Worm (Caenorhabditis elegans) whole organism, L1 larva: Measurements from ENCODE around the gene T04B2.7.
"Not testable (repeated sequence)": the region's sequence is repeated elsewhere in the genome, so short reads cannot be mapped to it uniquely, and the experiment has no call there.

ENCODE experiments used
- C04F5.9 ChIP-seq: sonication (generic microtip); optimal IDR thresholded peaks from 2 replicates; lab custom pipeline; 2016; ENCODE audit warnings: missing genetic modification characterization, missing compliant biosample characterization
- C34B4.2 ChIP-seq: sonication (generic microtip); optimal IDR thresholded peaks from 2 replicates; lab custom pipeline; 2017; ENCODE audit warnings: mild to moderate bottlenecking, missing genetic modification characterization, missing compliant biosample characterization
- F16B12.6 ChIP-seq: fragments of 150-350 bp; optimal IDR thresholded peaks from 2 replicates; lab custom pipeline; 2014; ENCODE audit warnings: missing biosample characterization, missing genetic modification characterization
- ama-1 ChIP-seq: fragments of 150-350 bp; optimal IDR thresholded peaks from 2 replicates; lab custom pipeline; 2014
- ceh-63 ChIP-seq: fragments of 200-800 bp; sonication (Bioruptor generic); optimal IDR thresholded peaks from 2 replicates; lab custom pipeline; 2018; ENCODE audit warnings: mild to moderate bottlenecking, missing genetic modification characterization, missing compliant biosample characterization
- ceh-82 ChIP-seq, 3 experiments: fragments of 150-350 bp in 1 of 3; sonication (generic microtip) in 2 of 3; optimal IDR thresholded peaks; 2 replicates each; lab custom pipeline; 2014 to 2017; ENCODE audit warnings: missing biosample characterization in 3 of 3, missing genetic modification characterization in 3 of 3
- ces-1 ChIP-seq: fragments of 150-350 bp; optimal IDR thresholded peaks from 2 replicates; lab custom pipeline; 2014; ENCODE audit warnings: missing biosample characterization, missing genetic modification reagents, missing genetic modification characterization
- dpl-1 ChIP-seq, 3 experiments: fragments of 150-350 bp in 2 of 3; sonication (generic microtip) in 1 of 3; optimal IDR thresholded peaks; 2 replicates each; lab custom pipeline; 2014 to 2017; ENCODE audit warnings: missing biosample characterization in 3 of 3, missing genetic modification characterization in 3 of 3, missing genetic modification reagents in 3 of 3
- dsc-1 ChIP-seq: sonication (generic microtip); optimal IDR thresholded peaks from 2 replicates; lab custom pipeline; 2016; ENCODE audit warnings: mild to moderate bottlenecking, missing genetic modification characterization, missing compliant biosample characterization
- efl-3 ChIP-seq: fragments of 200-800 bp; sonication (Bioruptor generic); optimal IDR thresholded peaks from 2 replicates; lab custom pipeline; 2018; ENCODE audit warnings: mild to moderate bottlenecking, missing genetic modification characterization, missing compliant biosample characterization
- egl-13 ChIP-seq: sonication (generic microtip); optimal IDR thresholded peaks from 2 replicates; lab custom pipeline; 2016; ENCODE audit warnings: missing genotype, missing genetic modification reagents, missing genetic modification characterization, missing compliant biosample characterization
- egl-27 ChIP-seq, 2 experiments: fragments of 150-350 bp in 1 of 2; sonication (generic microtip); optimal IDR thresholded peaks; 3 replicates each; lab custom pipeline; 2017 to 2018; ENCODE audit warnings: missing biosample characterization in 2 of 2, missing genetic modification characterization in 2 of 2, missing genetic modification reagents in 2 of 2
- elt-2 ChIP-seq: sonication (generic microtip); optimal IDR thresholded peaks from 2 replicates; lab custom pipeline; 2016; ENCODE audit warnings: missing genetic modification characterization, mild to moderate bottlenecking, inconsistent platforms, missing compliant biosample characterization, missing genetic modification reagents
- elt-3 ChIP-seq, 6 experiments: fragments of 150-350 bp in 1 of 6; sonication (generic microtip); optimal IDR thresholded peaks; 2 replicates each; lab custom pipeline; 2017 to 2018; ENCODE audit warnings: missing biosample characterization in 6 of 6, missing genetic modification characterization in 6 of 6, inconsistent platforms in 1 of 6
- ets-5 ChIP-seq: fragments of 200-800 bp; sonication (Bioruptor generic); IDR thresholded peaks from 2 replicates; pipeline ENCODE4 v1.3.6; 2022; ENCODE audit warnings: missing genetic modification characterization, missing compliant biosample characterization
- fkh-10 ChIP-seq: sonication (generic microtip); optimal IDR thresholded peaks from 2 replicates; lab custom pipeline; 2017; ENCODE audit warnings: missing biosample characterization, missing genetic modification reagents, missing genetic modification characterization
- fkh-8 ChIP-seq: sonication (generic microtip); optimal IDR thresholded peaks from 2 replicates; lab custom pipeline; 2016; ENCODE audit warnings: mild to moderate bottlenecking, missing genetic modification characterization, missing compliant biosample characterization
- hlh-4 ChIP-seq: sonication (generic microtip); optimal IDR thresholded peaks from 2 replicates; lab custom pipeline; 2016; ENCODE audit warnings: mild to moderate bottlenecking, missing genetic modification characterization, missing compliant biosample characterization
- irx-1 ChIP-seq: sonication (generic microtip); optimal IDR thresholded peaks from 2 replicates; lab custom pipeline; 2016; ENCODE audit warnings: missing genetic modification characterization, missing compliant biosample characterization
- jun-1 ChIP-seq: fragments of 150-350 bp; optimal IDR thresholded peaks from 2 replicates; lab custom pipeline; 2014; ENCODE audit warnings: missing biosample characterization, missing genetic modification reagents, missing genetic modification characterization
- lin-35 ChIP-seq, 2 experiments: fragments of 150-350 bp; optimal IDR thresholded peaks; 2 replicates each; lab custom pipeline; 2014; ENCODE audit warnings: missing biosample characterization in 2 of 2, missing genetic modification characterization in 2 of 2, missing genetic modification reagents in 2 of 2
- mdl-1 ChIP-seq, 2 experiments: fragments of 150-350 bp; optimal IDR thresholded peaks; 2 replicates each; lab custom pipeline; 2014 to 2017; ENCODE audit warnings: missing biosample characterization in 2 of 2, missing genetic modification characterization in 2 of 2, inconsistent platforms in 1 of 2
- mep-1 ChIP-seq: fragments of 150-350 bp; optimal IDR thresholded peaks from 2 replicates; lab custom pipeline; 2014; ENCODE audit warnings: missing biosample characterization, missing genetic modification characterization
- nhr-11 ChIP-seq: fragments of 150-350 bp; optimal IDR thresholded peaks from 2 replicates; lab custom pipeline; 2014; ENCODE audit warnings: missing biosample characterization, missing genetic modification characterization
- nhr-20 ChIP-seq: sonication (generic microtip); optimal IDR thresholded peaks from 2 replicates; lab custom pipeline; 2016; ENCODE audit warnings: mild to moderate bottlenecking, missing genetic modification characterization, missing compliant biosample characterization
- nhr-237 ChIP-seq: fragments of 150-350 bp; optimal IDR thresholded peaks from 2 replicates; lab custom pipeline; 2014; ENCODE audit warnings: missing biosample characterization, missing genetic modification characterization
- nhr-28 ChIP-seq: fragments of 150-350 bp; optimal IDR thresholded peaks from 2 replicates; lab custom pipeline; 2014; ENCODE audit warnings: missing biosample characterization, missing genetic modification characterization
- nhr-71 ChIP-seq: sonication (generic microtip); optimal IDR thresholded peaks from 2 replicates; lab custom pipeline; 2016; ENCODE audit warnings: mild to moderate bottlenecking, missing genetic modification characterization, moderate library complexity, missing compliant biosample characterization
- nhr-77 ChIP-seq: fragments of 150-350 bp; optimal IDR thresholded peaks from 2 replicates; lab custom pipeline; 2014; ENCODE audit warnings: missing biosample characterization, missing genetic modification characterization
- nhr-85 ChIP-seq: sonication (generic microtip); peaks from one replicate; lab custom pipeline; 2016; ENCODE audit warnings: missing genetic modification characterization, inconsistent platforms, missing compliant biosample characterization
- pag-3 ChIP-seq: sonication (generic microtip); optimal IDR thresholded peaks from 2 replicates; lab custom pipeline; 2017; ENCODE audit warnings: missing genetic modification characterization, mild to moderate bottlenecking, missing compliant biosample characterization, antibody characterized with exemption, borderline replicate concordance; ENCODE audit not compliant: insufficient read depth
- pax-3 ChIP-seq: fragments of 200-800 bp; sonication (Bioruptor generic); optimal IDR thresholded peaks from 2 replicates; lab custom pipeline; 2018; ENCODE audit warnings: mild to moderate bottlenecking, missing genetic modification characterization, moderate library complexity, missing compliant biosample characterization
- skn-1 ChIP-seq: fragments of 150-350 bp; optimal IDR thresholded peaks from 2 replicates; lab custom pipeline; 2014; ENCODE audit warnings: missing biosample characterization, missing genetic modification characterization
- sptf-1 ChIP-seq: fragments of 150-350 bp; optimal IDR thresholded peaks from 2 replicates; lab custom pipeline; 2014; ENCODE audit warnings: missing biosample characterization, missing genetic modification characterization
- tbx-2 ChIP-seq: sonication (generic microtip); optimal IDR thresholded peaks from 2 replicates; lab custom pipeline; 2016; ENCODE audit warnings: missing genetic modification characterization, missing compliant biosample characterization
- tlp-1 ChIP-seq: fragments of 150-350 bp; optimal IDR thresholded peaks from 2 replicates; lab custom pipeline; 2014; ENCODE audit warnings: missing biosample characterization, missing genetic modification characterization
- unc-130 ChIP-seq: fragments of 150-350 bp; optimal IDR thresholded peaks from 2 replicates; lab custom pipeline; 2017; ENCODE audit warnings: missing biosample characterization, missing genetic modification characterization, inconsistent platforms
- unc-62 ChIP-seq: fragments of 150-350 bp; optimal IDR thresholded peaks from 2 replicates; lab custom pipeline; 2014; ENCODE audit warnings: missing biosample characterization, missing genetic modification reagents, missing genetic modification characterization
- vab-15 ChIP-seq: sonication (generic microtip); optimal IDR thresholded peaks from 2 replicates; lab custom pipeline; 2017; ENCODE audit warnings: missing genotype, mild to moderate bottlenecking, missing genetic modification characterization, missing compliant biosample characterization
- xbp-1 ChIP-seq: sonication (generic microtip); optimal IDR thresholded peaks from 2 replicates; lab custom pipeline; 2016; ENCODE audit warnings: missing genetic modification characterization, missing compliant biosample characterization
- zag-1 ChIP-seq: fragments of 150-350 bp; optimal IDR thresholded peaks from 2 replicates; lab custom pipeline; 2014; ENCODE audit warnings: missing biosample characterization, missing genetic modification characterization
- ztf-11 ChIP-seq, 2 experiments: sonication (generic microtip); optimal IDR thresholded peaks; 2 replicates each; lab custom pipeline; 2016 to 2017; ENCODE audit warnings: missing genetic modification characterization in 2 of 2, missing biosample characterization in 1 of 2, missing compliant biosample characterization in 1 of 2
- ztf-4 ChIP-seq: fragments of 150-350 bp; optimal IDR thresholded peaks from 2 replicates; lab custom pipeline; 2014; ENCODE audit warnings: missing biosample characterization, missing genetic modification characterization

The T04B2.7 gene

DNA sequence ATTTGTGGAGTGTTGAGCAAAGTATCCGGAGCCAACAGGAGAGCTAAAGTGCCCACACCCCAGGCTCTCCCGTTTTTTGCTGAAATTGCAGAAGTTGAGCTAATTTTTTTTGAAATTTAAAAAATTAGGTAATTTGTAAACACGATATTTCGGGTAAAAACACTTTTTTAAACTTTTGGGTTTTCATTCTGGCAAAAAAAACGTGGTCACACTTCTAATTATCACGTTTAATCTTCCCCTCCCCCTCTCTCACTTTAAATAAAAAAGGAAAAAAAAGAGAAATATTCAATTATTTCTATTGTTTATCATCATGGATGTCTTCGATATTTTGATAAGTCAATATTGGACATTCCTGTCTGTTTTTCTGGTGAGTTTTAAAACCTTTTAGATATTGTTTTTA lies 23.0 kb downstream of the T04B2.7 start, which contains the start of gene F44D12.6:
TSS of gene F44D12.6 (plus strand) at position 301 of the 400 bp plus-strand sequence.
- TF ChIP-seq F16B12.6 (tag; lab: Kevin White, UChicago) (no peak), ama-1 (lab: Kevin White, UChicago) (no peak), tlp-1 (tag; lab: Kevin White, UChicago) (no peak)

DNA sequence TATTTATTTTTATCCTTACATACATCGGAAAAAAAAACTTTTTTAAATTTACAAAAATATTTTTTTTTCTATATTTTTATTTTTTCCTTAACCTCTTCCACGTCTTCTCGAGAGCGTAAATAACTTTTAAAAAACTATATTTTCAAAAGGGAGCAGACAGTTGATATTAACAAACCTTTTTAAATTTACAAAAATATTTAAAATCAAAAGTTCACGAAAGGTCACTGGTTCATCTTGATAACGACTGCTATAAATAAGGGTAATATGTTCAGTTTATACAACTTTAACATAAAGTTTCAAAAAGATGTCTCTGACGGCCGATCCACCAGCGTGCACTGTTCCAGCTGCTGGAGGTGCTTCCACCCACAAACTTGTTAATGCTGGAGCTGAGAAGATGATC lies 27.3 kb downstream of the T04B2.7 start, which contains the start of the genes F44D12.16 and msd-2:
TSS of gene F44D12.16 (plus strand) at position 301 of the 400 bp plus-strand sequence.
TSS of gene msd-2 (plus strand) at position 305 of the 400 bp plus-strand sequence.
- TF ChIP-seq vab-15 (tag; lab: Kevin White, UChicago); C34B4.2; irx-1 (tag; lab: Kevin White, UChicago): not testable (repeated sequence)

DNA sequence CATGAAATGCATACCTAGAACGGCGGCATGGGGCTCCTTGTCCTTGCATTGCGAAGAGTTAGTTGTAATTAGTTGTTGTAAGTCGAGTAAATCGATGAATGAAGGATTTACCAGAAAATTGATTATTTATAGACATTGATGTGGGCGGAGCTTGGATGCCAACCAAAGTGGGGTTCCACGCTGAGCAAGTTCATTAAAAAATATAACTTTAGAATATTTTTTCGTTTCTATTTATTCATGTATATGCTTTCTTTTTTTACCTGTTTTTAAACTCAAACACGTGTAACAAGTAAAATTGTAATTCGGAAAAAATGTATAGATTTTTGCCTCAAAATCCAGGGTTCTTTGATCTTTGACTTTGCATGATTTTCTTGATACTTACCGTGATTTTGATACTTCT lies 28.5 kb downstream of the T04B2.7 start, which contains the start of gene gipc-2:
TSS of gene gipc-2 (minus strand) at position 101 of the 400 bp plus-strand sequence.
- TF ChIP-seq ces-1 (GFP tag; lab: Kevin White, UChicago) = no peak
- no peak for TF ChIP-seq nhr-237
- TF ChIP-seq nhr-77 (tag; lab: Kevin White, UChicago) = no peak
- no peak for TF ChIP-seq tbx-2 (tag; lab: Kevin White, UChicago)
- TF ChIP-seq ets-5 (GFP tag; lab: Robert Waterston, UW) = no peak
- no peak for TF ChIP-seq zag-1 (tag; lab: Kevin White, UChicago)
- no peak for TF ChIP-seq nhr-20
- no peak for TF ChIP-seq mdl-1 (tag; optimal IDR thresholded peaks at IDR 0.05; lab: Kevin White, UChicago)

DNA sequence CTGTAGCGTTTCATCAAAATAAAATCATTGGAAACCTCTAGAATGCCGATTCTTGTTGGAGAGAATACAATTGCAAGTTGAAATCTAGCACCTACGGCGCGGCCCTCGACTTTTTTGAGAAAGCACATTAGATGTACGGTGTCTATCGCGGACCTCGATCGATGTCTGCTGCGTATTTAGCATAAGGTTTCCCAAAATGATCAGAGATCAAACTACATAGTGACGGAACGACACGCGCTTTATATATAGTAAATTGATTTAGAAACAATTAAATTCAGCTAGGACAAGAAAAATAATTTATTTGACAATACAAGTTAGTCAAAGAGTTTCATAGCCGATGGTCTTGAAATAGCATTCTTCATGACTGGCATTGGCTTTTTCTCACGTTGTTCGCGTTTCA lies 29.9 kb downstream of the T04B2.7 start:
- TF ChIP-seq vab-15 (tag; lab: Kevin White, UChicago) = no peak
- TF ChIP-seq tbx-2 (tag; lab: Kevin White, UChicago) = no peak
- TF ChIP-seq efl-3 = no peak
- no peak for TF ChIP-seq nhr-11 (tag; lab: Kevin White, UChicago)
- no peak for TF ChIP-seq irx-1 (tag; lab: Kevin White, UChicago)
- TF ChIP-seq F16B12.6 (tag; lab: Kevin White, UChicago) = no peak
- no peak for TF ChIP-seq nhr-71
- no peak for TF ChIP-seq egl-13 (tag; lab: Kevin White, UChicago)
- TF ChIP-seq elt-2 (tag; lab: Kevin White, UChicago) = no peak
- TF ChIP-seq xbp-1 = no peak

DNA sequence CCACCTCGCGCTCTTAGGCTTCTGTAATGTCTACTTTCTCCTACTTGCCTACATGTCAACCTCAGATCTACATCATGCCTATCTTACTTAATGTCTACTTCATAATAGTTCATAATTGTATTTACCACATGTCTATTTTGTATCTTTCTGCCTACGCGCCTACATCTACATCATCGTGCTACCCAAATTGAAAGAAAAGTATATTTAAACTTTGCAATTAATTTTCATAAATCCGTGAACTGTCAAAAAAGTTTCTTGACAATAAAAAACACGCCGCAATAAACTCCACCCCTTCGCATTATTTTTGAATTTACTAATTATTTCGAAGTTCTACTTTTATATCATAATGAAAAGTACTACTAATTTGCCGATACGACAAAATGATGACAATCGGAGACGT lies 33.0 kb downstream of the T04B2.7 start, which contains the start of gene F44D12.8:
TSS of gene F44D12.8 (plus strand) at position 301 of the 400 bp plus-strand sequence.
- TF ChIP-seq hlh-4 (no peak), ceh-63 (GFP tag; lab: Kevin White, UChicago) (no peak), sptf-1 (tag; lab: Kevin White, UChicago) (no peak), nhr-28 (no peak), nhr-77 (tag; lab: Kevin White, UChicago) (no peak), efl-3 (no peak), nhr-237 (no peak), unc-130 (tag; lab: Kevin White, UChicago) (no peak), dsc-1 (tag; lab: Kevin White, UChicago) (no peak), dpl-1 (GFP tag; optimal IDR thresholded peaks at IDR 0.05; lab: Kevin White, UChicago) (no peak), jun-1 (tag; lab: Kevin White, UChicago) (no peak), skn-1 (tag; lab: Kevin White, UChicago) (no peak), xbp-1 (no peak), nhr-85 (tag; lab: Kevin White, UChicago) (no peak), elt-3 (tag; optimal IDR thresholded peaks at IDR 0.05; lab: Kevin White, UChicago) (no peak)

DNA sequence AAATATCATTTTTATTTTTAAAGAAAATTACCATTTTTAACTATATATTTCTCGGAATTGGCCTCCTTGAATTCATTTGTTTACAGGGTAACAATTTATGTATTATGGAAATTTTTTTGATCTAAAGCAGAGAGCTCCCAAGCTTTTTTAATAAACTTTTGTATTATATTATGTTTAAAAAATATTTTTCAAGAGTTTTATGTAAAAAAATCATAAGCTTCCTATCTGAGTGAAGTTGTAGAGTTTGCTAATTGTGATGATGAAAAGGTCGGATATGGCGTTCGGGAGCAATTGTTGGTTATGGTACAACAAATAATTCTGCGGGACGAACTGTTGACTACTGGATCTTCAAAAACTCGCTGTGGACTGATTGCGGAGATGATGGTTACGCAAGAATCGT lies 34.8 kb downstream of the T04B2.7 start, which contains the start of gene F44D12.19:
TSS of gene F44D12.19 (plus strand) at position 301 of the 400 bp plus-strand sequence.
- TF ChIP-seq egl-27 (tag; optimal IDR thresholded peaks at IDR 0.05; lab: Kevin White, UChicago) (no peak), nhr-237 (no peak), pag-3 (tag; lab: Kevin White, UChicago) (no peak), lin-35 (GFP tag; optimal IDR thresholded peaks at IDR 0.05; lab: Kevin White, UChicago) (no peak), mep-1 (tag; lab: Kevin White, UChicago) (no peak), fkh-8 (tag; lab: Kevin White, UChicago) (no peak), efl-3 (no peak), ztf-11 (tag; optimal IDR thresholded peaks at IDR 0.05; lab: Kevin White, UChicago) (no peak), ceh-82 (tag; optimal IDR thresholded peaks at IDR 0.05; lab: Kevin White, UChicago) (no peak), ztf-4 (no peak), pax-3 (no peak), fkh-10 (no peak), C04F5.9 (tag; lab: Kevin White, UChicago) (no peak), unc-62 (GFP tag; lab: Kevin White, UChicago) (no peak), ama-1 (lab: Kevin White, UChicago) (no peak), nhr-85 (tag; lab: Kevin White, UChicago) (no peak)
